Fruit fly (Drosophila melanogaster): Measurements from ENCODE around the gene Slimp.
A peak's percentile ranks its signal among the peaks of the same experiment; 100 is the strongest.

Gene Slimp

DNA sequence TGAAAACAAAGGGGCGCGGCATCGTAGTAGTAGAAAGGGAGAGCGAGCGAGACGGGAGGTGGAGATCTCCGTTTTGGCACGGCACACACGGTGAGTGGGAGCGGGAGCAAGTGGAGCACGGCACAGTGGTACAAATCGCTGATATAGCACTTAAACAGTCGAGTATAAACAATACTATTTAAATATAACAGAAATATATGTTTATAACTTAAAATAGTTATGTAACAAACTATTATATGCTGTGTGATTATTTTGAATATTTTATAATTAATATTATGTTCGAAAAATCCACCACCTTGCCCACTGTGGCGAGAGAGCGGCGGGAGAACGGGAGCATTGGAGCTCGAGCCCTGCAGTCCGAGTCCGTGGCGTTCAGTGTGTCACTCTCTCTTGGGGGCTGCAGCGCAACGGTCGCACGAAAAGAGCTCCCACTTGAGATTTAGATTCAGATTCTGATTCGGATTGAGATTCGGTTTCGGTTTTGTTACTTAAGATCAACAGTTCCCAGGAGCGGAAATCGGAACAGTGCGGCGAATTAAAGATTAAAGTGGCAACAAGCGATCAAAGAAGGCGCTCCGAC is 7.7 kb downstream of the Slimp start, which contains the start of gene Kal1 (continued):
- TF ChIP-seq Eip93F (GFP tag; optimal IDR thresholded peaks at IDR 0.05) (peak; percentile 97), Sox102F (GFP tag; optimal IDR thresholded peaks at IDR 0.05) (peak; percentile 96), CG15336 (GFP tag; IDR thresholded peaks at IDR 0.05) (peak; percentile 99), lz (GFP tag; optimal IDR thresholded peaks at IDR 0.05) (peak; percentile 91), Ets21C (GFP tag; optimal IDR thresholded peaks at IDR 0.05) (peak; percentile 76), OdsH (GFP tag; optimal IDR thresholded peaks at IDR 0.05) (peak; percentile 97), CG11762 (GFP tag; optimal IDR thresholded peaks at IDR 0.05; ENCODE audit: insufficient read depth) (peak; percentile 96), CG9139 (GFP tag; optimal IDR thresholded peaks at IDR 0.05) (peak; percentile 98), Sox14 (GFP tag; optimal IDR thresholded peaks at IDR 0.05) (peak; percentile 93), dsx (GFP tag; optimal IDR thresholded peaks at IDR 0.05; ENCODE audit: poor library complexity, severe bottlenecking) (peak; percentile 98), CG6808 (GFP tag; optimal IDR thresholded peaks at IDR 0.05) (peak; percentile 98), fd59A (GFP tag; optimal IDR thresholded peaks at IDR 0.05) (peak; percentile 98), svp (GFP tag) (peak; percentile 98), CG4318 (GFP tag; optimal IDR thresholded peaks at IDR 0.05) (peak; percentile 87), Gug (GFP tag; IDR thresholded peaks at IDR 0.05) (peak; percentile 96), Eip75B (GFP tag; optimal IDR thresholded peaks at IDR 0.05) (peak; percentile 95), CG32006 (GFP tag; optimal IDR thresholded peaks at IDR 0.05) (peak; percentile 97), CG1621 (tag; optimal IDR thresholded peaks at IDR 0.05) (peak; percentile 97), Met (GFP tag; optimal IDR thresholded peaks at IDR 0.05) (peak; percentile 92), CG34406 (GFP tag; optimal IDR thresholded peaks at IDR 0.05) (peak; percentile 99), CG6792 (GFP tag; optimal IDR thresholded peaks at IDR 0.05) (peak; percentile 99), CG6276 (GFP tag; optimal IDR thresholded peaks at IDR 0.05) (peak; percentile 96), Hr39 (GFP tag; optimal IDR thresholded peaks at IDR 0.05) (peak; percentile 81), Hr4 (GFP tag; optimal IDR thresholded peaks at IDR 0.05) (peak; percentile 92), dac (GFP tag; optimal IDR thresholded peaks at IDR 0.05) (peak; percentile 92)

DNA sequence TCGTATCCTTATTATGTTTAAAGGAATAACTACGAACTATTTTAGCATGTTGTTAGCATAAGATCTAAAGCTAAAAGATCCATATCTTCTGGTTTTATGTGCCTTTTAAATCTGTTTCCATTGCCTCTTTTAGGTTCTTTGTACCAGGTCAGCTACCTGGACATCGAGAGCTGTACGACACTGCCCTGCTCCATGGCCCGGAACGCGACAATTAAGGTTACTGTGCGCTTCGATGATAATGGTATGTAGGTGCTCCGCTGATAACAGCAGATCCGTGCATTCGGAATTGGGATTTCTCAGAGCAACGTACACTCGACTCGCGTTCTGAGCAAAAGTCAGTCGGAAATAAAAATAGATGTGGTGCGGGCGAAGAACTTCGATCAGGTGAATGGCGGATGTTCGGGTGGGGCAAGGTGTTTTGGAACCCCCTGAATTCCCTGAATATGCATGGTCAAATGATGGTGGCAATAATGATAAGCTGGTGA is 9.1 kb downstream of the Slimp start:
- TF ChIP-seq esn (GFP tag; optimal IDR thresholded peaks at IDR 0.05) = no peak
- TF ChIP-seq svp (GFP tag) = peak; percentile 98

DNA sequence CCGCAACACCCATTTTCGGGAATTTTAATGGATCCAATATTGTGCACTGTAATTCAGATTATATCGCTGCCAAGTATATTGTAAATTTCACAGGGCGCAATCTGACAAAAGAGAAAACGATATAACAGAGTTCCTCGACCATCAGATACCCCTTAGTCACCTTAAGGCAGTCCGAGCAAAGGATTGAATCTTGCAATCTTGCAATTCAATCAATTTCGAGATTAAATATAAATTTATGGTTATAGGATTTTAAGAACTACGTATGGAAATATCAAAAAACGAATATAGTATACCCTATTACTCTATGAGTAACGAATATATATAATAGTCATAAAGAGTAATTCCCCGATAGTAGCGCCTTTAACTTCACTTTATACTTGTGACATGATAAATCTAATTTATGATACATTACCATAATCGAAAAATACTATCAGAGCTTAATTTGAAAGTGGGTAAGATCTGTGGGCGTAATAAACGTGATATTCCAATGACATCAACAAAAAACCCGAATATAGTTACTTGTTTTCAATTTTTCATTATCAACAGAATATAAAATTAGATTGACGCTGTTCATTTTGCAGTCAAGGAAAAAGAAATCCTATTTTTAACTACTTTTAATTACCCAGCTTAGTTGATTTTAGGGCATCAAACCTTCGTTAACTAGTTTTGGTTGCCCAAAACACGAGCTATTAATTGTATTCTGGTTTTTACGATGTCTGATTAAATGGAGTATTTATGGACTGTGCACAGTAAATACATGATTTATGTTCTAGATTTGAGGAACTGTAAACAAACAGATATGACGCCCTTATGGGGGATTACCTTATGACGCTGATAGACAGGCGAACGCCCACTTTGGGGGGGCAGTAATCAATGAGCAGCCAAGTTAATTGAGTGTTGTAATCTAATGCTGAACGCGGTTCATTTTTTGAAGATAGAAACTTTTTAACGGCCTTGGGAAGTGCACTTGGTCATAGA is 10.0 kb downstream of the Slimp start:
- no peak for TF ChIP-seq Lpt (GFP tag; optimal IDR thresholded peaks at IDR 0.05)
- no peak for TF ChIP-seq Sox15 (GFP tag; optimal IDR thresholded peaks at IDR 0.05)
- peak; percentile 28 for TF ChIP-seq vri (GFP tag; optimal IDR thresholded peaks at IDR 0.05)
- peak; percentile 55 for TF ChIP-seq fkh (GFP tag; optimal IDR thresholded peaks at IDR 0.05)
- TF ChIP-seq svp (GFP tag) = peak; percentile 63

DNA sequence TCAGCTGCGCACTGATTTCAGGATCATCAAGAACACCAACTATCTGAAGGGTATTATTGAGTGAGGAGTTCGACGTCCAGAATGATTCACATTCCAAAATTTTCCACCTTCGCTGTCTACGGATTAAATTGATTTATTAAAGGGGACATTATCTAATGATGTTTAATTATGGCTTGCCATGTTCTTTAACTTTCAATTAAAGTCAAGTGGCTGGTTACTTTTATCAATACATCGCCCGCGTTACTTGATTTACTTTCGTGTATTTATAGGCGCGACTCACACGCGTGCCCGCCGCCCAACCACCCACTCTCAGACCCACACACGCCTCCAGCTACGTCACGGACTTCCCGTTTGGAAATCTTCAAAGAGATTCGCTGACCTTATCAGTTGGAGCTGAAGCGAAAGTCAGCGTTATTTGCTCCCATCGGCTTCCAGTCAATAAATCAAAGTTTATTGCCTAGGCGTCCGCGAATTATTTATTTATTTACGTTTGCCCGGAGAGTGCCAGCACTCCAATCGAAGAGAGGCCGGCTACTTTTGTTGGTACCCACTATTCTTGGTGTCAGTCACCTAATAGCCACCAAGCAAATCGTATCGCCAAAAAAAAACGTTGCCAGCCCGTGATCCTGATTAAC is 11.3 kb downstream of the Slimp start, which contains the start of gene Npc2f:
Gene Npc2f, plus strand, starts transcription at position 585 of the 635 bp plus-strand sequence.
- TF ChIP-seq Sox102F (GFP tag; optimal IDR thresholded peaks at IDR 0.05) (no peak), CG10669 (GFP tag; optimal IDR thresholded peaks at IDR 0.05) (no peak), CG3919 (GFP tag; optimal IDR thresholded peaks at IDR 0.05) (no peak), Ets96B (tag; optimal IDR thresholded peaks at IDR 0.05) (no peak), svp (GFP tag) (peak; percentile 96), Eip75B (GFP tag; optimal IDR thresholded peaks at IDR 0.05) (no peak), CG6163 (GFP tag; IDR thresholded peaks at IDR 0.05) (no peak), CG32006 (GFP tag; optimal IDR thresholded peaks at IDR 0.05) (no peak), vri (GFP tag; optimal IDR thresholded peaks at IDR 0.05) (peak; percentile 22)

All from whole organism, prepupa.